Worm (Caenorhabditis elegans) whole organism, early embryonic: ENCODE measurements around the gene C04G2.5.

Experiments used
- F13C5.2 ChIP-seq: sonication (generic microtip); optimal IDR thresholded peaks from 2 replicates; lab custom pipeline; 2017; ENCODE audit warnings: mild to moderate bottlenecking, missing genetic modification characterization, inconsistent platforms, missing compliant biosample characterization
- hmbx-1 ChIP-seq: sonication (generic microtip); optimal IDR thresholded peaks from 2 replicates; lab custom pipeline; 2016; ENCODE audit warnings: mild to moderate bottlenecking, missing genetic modification characterization, missing compliant biosample characterization

DNA sequence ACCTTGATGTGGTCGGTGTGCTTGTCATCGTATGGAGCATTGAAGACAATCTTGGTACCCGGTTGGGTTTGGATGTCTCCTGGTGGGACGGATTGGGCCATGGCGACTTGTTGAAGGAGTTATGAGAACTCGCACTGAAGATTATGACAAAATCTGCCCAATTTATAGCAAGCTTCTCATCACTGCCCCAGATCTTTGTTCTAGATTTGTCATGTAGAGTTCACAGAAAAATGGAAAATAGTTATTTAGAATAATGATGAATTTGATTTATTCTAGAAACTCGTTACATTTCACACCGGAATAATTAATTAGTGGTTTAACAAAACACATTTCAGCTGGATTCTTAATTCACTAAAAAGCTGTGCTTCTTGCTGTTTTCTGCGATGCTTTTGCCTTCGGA is 48.6 kb upstream of the C04G2.5 start, which contains the start of gene msp-38:
- no peak for TF ChIP-seq hmbx-1 (tag; lab: Kevin White, UChicago)
- TF ChIP-seq F13C5.2 (tag; lab: Kevin White, UChicago): no peak
